Worm (Caenorhabditis elegans): ENCODE results near the gene tag-123.

DNA sequence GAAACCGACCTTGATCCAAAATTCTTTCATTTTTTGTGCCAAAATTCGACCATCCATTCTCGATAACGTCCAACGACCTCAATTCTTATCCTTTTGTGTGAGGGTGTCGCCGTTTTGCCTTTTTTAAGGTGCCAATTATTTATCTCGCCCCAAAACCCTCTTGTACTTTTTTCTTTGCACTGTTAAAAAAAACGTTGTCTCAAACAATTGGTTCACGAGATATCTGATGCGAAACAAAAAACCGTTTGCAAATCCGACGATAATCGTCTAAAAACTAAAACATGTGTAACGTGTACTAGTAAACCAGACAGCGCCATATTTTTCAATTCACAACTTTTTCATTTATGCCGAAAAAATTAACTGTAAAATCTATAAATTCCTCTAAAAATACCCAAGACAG, 35.5 kb upstream of the tag-123 start, which contains the start of gene F16F9.3:
- TF ChIP-seq ama-1 (optimal IDR thresholded peaks at IDR 0.05) = no peak
- no peak for TF ChIP-seq flt-1 (GFP tag; IDR thresholded peaks at IDR 0.05)
- no peak for TF ChIP-seq tbx-11 (GFP tag; IDR thresholded peaks at IDR 0.05)
- no peak for TF ChIP-seq ets-7 (tag; optimal IDR thresholded peaks at IDR 0.05)
- no peak for TF ChIP-seq sea-1 (GFP tag; conservative IDR thresholded peaks at IDR 0.05)
- no peak for TF ChIP-seq scrt-1 (GFP tag; IDR thresholded peaks at IDR 0.05)
- TF ChIP-seq tbx-37 (GFP tag; conservative IDR thresholded peaks at IDR 0.05) = no peak
- TF ChIP-seq hmbx-1 (tag; optimal IDR thresholded peaks at IDR 0.05) = no peak
- TF ChIP-seq B0310.2 (tag; optimal IDR thresholded peaks at IDR 0.05) = no peak
- no peak for TF ChIP-seq F13C5.2 (tag; optimal IDR thresholded peaks at IDR 0.05)
- no peak for TF ChIP-seq tra-4 (tag; optimal IDR thresholded peaks at IDR 0.05)
- TF ChIP-seq pes-1 (GFP tag; IDR thresholded peaks at IDR 0.05) = no peak
- TF ChIP-seq hnd-1 (tag; optimal IDR thresholded peaks at IDR 0.05) = no peak
- no peak for TF ChIP-seq aly-1 (tag; optimal IDR thresholded peaks at IDR 0.05)

All from whole organism, early embryonic.